Worm (Caenorhabditis elegans) whole organism, L2 larva: ENCODE data around the gene frpr-3.
A peak's percentile ranks its signal among the peaks of the same experiment; 100 is the strongest.

Experiments used
- C34F6.9 ChIP-seq: fragments of 150-350 bp; optimal IDR thresholded peaks from 2 replicates; lab custom pipeline; 2014; ENCODE audit warnings: missing biosample characterization, missing genetic modification characterization
- F13H6.1 ChIP-seq: sonication (generic microtip); optimal IDR thresholded peaks from 2 replicates; lab custom pipeline; 2016; ENCODE audit warnings: missing genetic modification characterization, missing compliant biosample characterization
- R02D3.7 ChIP-seq: fragments of 150-350 bp; optimal IDR thresholded peaks from 2 replicates; lab custom pipeline; 2014; ENCODE audit warnings: missing biosample characterization, missing genetic modification characterization
- Y55F3AM.14 ChIP-seq: fragments of 200-800 bp; sonication (Bioruptor generic); optimal IDR thresholded peaks from 2 replicates; lab custom pipeline; 2018; ENCODE audit warnings: mild to moderate bottlenecking, missing genetic modification characterization, missing compliant biosample characterization
- ZK546.5 ChIP-seq: sonication (generic microtip); optimal IDR thresholded peaks from 2 replicates; lab custom pipeline; 2017; ENCODE audit warnings: missing biosample characterization, missing genetic modification characterization
- alr-1 ChIP-seq: fragments of 150-350 bp; optimal IDR thresholded peaks from 2 replicates; lab custom pipeline; 2014; ENCODE audit warnings: missing biosample characterization, missing genetic modification characterization
- aly-2 ChIP-seq: fragments of 150-350 bp; optimal IDR thresholded peaks from 2 replicates; lab custom pipeline; 2014; ENCODE audit warnings: missing biosample characterization, missing genetic modification characterization
- ama-1 ChIP-seq: fragments of 150-350 bp; optimal IDR thresholded peaks from 2 replicates; lab custom pipeline; 2018; ENCODE audit warnings: inconsistent platforms
- blmp-1 ChIP-seq: sonication (generic microtip); optimal IDR thresholded peaks from 2 replicates; lab custom pipeline; 2017; ENCODE audit warnings: missing genetic modification characterization, mild to moderate bottlenecking, missing compliant biosample characterization, antibody characterized with exemption, moderate library complexity; ENCODE audit not compliant: insufficient read depth
- ceh-16 ChIP-seq: fragments of 150-350 bp; optimal IDR thresholded peaks from 2 replicates; lab custom pipeline; 2014; ENCODE audit warnings: missing biosample characterization, missing genetic modification characterization
- ceh-82 ChIP-seq: fragments of 150-350 bp; optimal IDR thresholded peaks from 2 replicates; lab custom pipeline; 2014; ENCODE audit warnings: missing biosample characterization, missing genetic modification characterization
- crh-2 ChIP-seq: sonication (generic microtip); optimal IDR thresholded peaks from 2 replicates; lab custom pipeline; 2017; ENCODE audit warnings: missing biosample characterization, missing genetic modification characterization
- dmd-4 ChIP-seq: sonication (generic microtip); optimal IDR thresholded peaks from 2 replicates; lab custom pipeline; 2017; ENCODE audit warnings: missing biosample characterization, missing genetic modification characterization
- egl-27 ChIP-seq: sonication (generic microtip); optimal IDR thresholded peaks from 3 replicates; lab custom pipeline; 2017; ENCODE audit warnings: missing biosample characterization, missing genetic modification reagents, missing genetic modification characterization
- elt-1 ChIP-seq: fragments of 150-350 bp; optimal IDR thresholded peaks from 2 replicates; lab custom pipeline; 2014; ENCODE audit warnings: missing biosample characterization, missing genetic modification characterization
- elt-3 ChIP-seq: sonication (generic microtip); optimal IDR thresholded peaks from 2 replicates; lab custom pipeline; 2017; ENCODE audit warnings: missing biosample characterization, missing genetic modification characterization
- fos-1 ChIP-seq: fragments of 150-350 bp; optimal IDR thresholded peaks from 2 replicates; lab custom pipeline; 2014; ENCODE audit warnings: missing biosample characterization, missing genetic modification characterization
- gmeb-1 ChIP-seq: fragments of 150-350 bp; optimal IDR thresholded peaks from 2 replicates; lab custom pipeline; 2014; ENCODE audit warnings: missing biosample characterization, missing genetic modification characterization
- lin-11 ChIP-seq: fragments of 150-350 bp; sonication (generic microtip); optimal IDR thresholded peaks from 2 replicates; lab custom pipeline; 2014; ENCODE audit warnings: missing biosample characterization, missing genetic modification characterization, inconsistent platforms, mixed read lengths
- lin-13 ChIP-seq: fragments of 150-350 bp; optimal IDR thresholded peaks from 2 replicates; lab custom pipeline; 2014; ENCODE audit warnings: missing biosample characterization, missing genetic modification reagents, missing genetic modification characterization
- lin-39 ChIP-seq: fragments of 150-350 bp; optimal IDR thresholded peaks from 2 replicates; lab custom pipeline; 2014; ENCODE audit warnings: missing biosample characterization, missing genetic modification reagents, missing genetic modification characterization
- lsy-2 ChIP-seq, 2 experiments: fragments of 150-350 bp in 1 of 2; sonication (generic microtip) in 1 of 2; optimal IDR thresholded peaks; 2 replicates each; lab custom pipeline; 2014 to 2017; ENCODE audit warnings: missing biosample characterization in 2 of 2, missing genetic modification characterization in 2 of 2
- mab-5 ChIP-seq: fragments of 150-350 bp; optimal IDR thresholded peaks from 2 replicates; lab custom pipeline; 2014; ENCODE audit warnings: missing biosample characterization, missing genetic modification characterization
- mbf-1 ChIP-seq: sonication (generic microtip); optimal IDR thresholded peaks from 2 replicates; lab custom pipeline; 2017; ENCODE audit warnings: missing biosample characterization, missing genetic modification characterization
- mdl-1 ChIP-seq, 2 experiments: fragments of 150-350 bp in 1 of 2; sonication (generic microtip) in 1 of 2; optimal IDR thresholded peaks; 2 replicates each; lab custom pipeline; 2017; ENCODE audit warnings: missing biosample characterization in 2 of 2, missing genetic modification characterization in 2 of 2
- nhr-10 ChIP-seq: sonication (generic microtip); optimal IDR thresholded peaks from 2 replicates; lab custom pipeline; 2017; ENCODE audit warnings: missing biosample characterization, missing genetic modification characterization
- nhr-11 ChIP-seq: fragments of 150-350 bp; optimal IDR thresholded peaks from 2 replicates; lab custom pipeline; 2014; ENCODE audit warnings: missing biosample characterization, missing genetic modification characterization
- nhr-12 ChIP-seq: fragments of 150-350 bp; optimal IDR thresholded peaks from 2 replicates; lab custom pipeline; 2014; ENCODE audit warnings: missing biosample characterization, missing genetic modification characterization
- nhr-129 ChIP-seq: fragments of 150-350 bp; optimal IDR thresholded peaks from 2 replicates; lab custom pipeline; 2014; ENCODE audit warnings: missing biosample characterization, missing genetic modification characterization
- nhr-21 ChIP-seq: fragments of 150-350 bp; optimal IDR thresholded peaks from 2 replicates; lab custom pipeline; 2014; ENCODE audit warnings: missing biosample characterization, missing genetic modification characterization
- nhr-23 ChIP-seq: fragments of 150-350 bp; optimal IDR thresholded peaks from 2 replicates; lab custom pipeline; 2014; ENCODE audit warnings: missing biosample characterization, missing genetic modification reagents, missing genetic modification characterization
- nhr-237 ChIP-seq: fragments of 150-350 bp; optimal IDR thresholded peaks from 2 replicates; lab custom pipeline; 2014; ENCODE audit warnings: missing biosample characterization, missing genetic modification characterization
- nhr-25 ChIP-seq: fragments of 150-350 bp; sonication (generic microtip); optimal IDR thresholded peaks from 3 replicates; lab custom pipeline; 2014; ENCODE audit warnings: missing biosample characterization, missing genetic modification characterization
- nhr-6 ChIP-seq: fragments of 150-350 bp; optimal IDR thresholded peaks from 2 replicates; lab custom pipeline; 2014; ENCODE audit warnings: missing biosample characterization, missing genetic modification characterization
- nhr-77 ChIP-seq: fragments of 150-350 bp; optimal IDR thresholded peaks from 2 replicates; lab custom pipeline; 2014; ENCODE audit warnings: missing biosample characterization, missing genetic modification characterization
- peb-1 ChIP-seq: fragments of 150-350 bp; optimal IDR thresholded peaks from 2 replicates; lab custom pipeline; 2014; ENCODE audit warnings: missing biosample characterization, missing genetic modification characterization
- sem-4 ChIP-seq: fragments of 150-350 bp; optimal IDR thresholded peaks from 2 replicates; lab custom pipeline; 2014; ENCODE audit warnings: missing biosample characterization, missing genetic modification reagents, missing genetic modification characterization
- skn-1 ChIP-seq: sonication (generic microtip); optimal IDR thresholded peaks from 2 replicates; lab custom pipeline; 2017; ENCODE audit warnings: missing biosample characterization, missing genetic modification characterization
- sma-3 ChIP-seq: sonication (generic microtip); optimal IDR thresholded peaks from 2 replicates; lab custom pipeline; 2016; ENCODE audit warnings: missing genetic modification reagents, missing genetic modification characterization, missing compliant biosample characterization
- sma-9 ChIP-seq, 2 experiments: fragments of 150-350 bp in 1 of 2; sonication (generic microtip) in 1 of 2; optimal IDR thresholded peaks; 2 replicates each; lab custom pipeline; 2014 to 2016; ENCODE audit warnings: missing genetic modification characterization in 2 of 2, mild to moderate bottlenecking in 1 of 2, missing biosample characterization in 1 of 2, missing compliant biosample characterization in 1 of 2, missing genetic modification reagents in 1 of 2, moderate library complexity in 1 of 2
- snpc-4 ChIP-seq: fragments of 150-350 bp; optimal IDR thresholded peaks from 2 replicates; lab custom pipeline; 2014; ENCODE audit warnings: missing biosample characterization, missing genetic modification characterization
- unc-39 ChIP-seq: fragments of 150-350 bp; optimal IDR thresholded peaks from 2 replicates; lab custom pipeline; 2014; ENCODE audit warnings: missing biosample characterization, missing genetic modification characterization
- unc-55 ChIP-seq: fragments of 150-350 bp; sonication (generic microtip); optimal IDR thresholded peaks from 3 replicates; lab custom pipeline; 2014; ENCODE audit warnings: missing biosample characterization, missing genetic modification reagents, missing genetic modification characterization
- unc-62 ChIP-seq: fragments of 150-350 bp; optimal IDR thresholded peaks from 2 replicates; lab custom pipeline; 2014; ENCODE audit warnings: missing biosample characterization, missing genetic modification reagents, missing genetic modification characterization
- zag-1 ChIP-seq: fragments of 150-350 bp; optimal IDR thresholded peaks from 2 replicates; lab custom pipeline; 2014; ENCODE audit warnings: missing biosample characterization, missing genetic modification characterization
- ztf-1 ChIP-seq: fragments of 200-800 bp; sonication (Bioruptor generic); conservative IDR thresholded peaks from 2 replicates; pipeline ENCODE4 v1.3.6; 2022; ENCODE audit warnings: missing genetic modification characterization, missing compliant biosample characterization
- ztf-11 ChIP-seq: sonication (generic microtip); optimal IDR thresholded peaks from 2 replicates; lab custom pipeline; 2017; ENCODE audit warnings: missing biosample characterization, missing genetic modification characterization
- ztf-4 ChIP-seq: fragments of 150-350 bp; optimal IDR thresholded peaks from 2 replicates; lab custom pipeline; 2014; ENCODE audit warnings: missing biosample characterization, missing genetic modification characterization

frpr-3 gene

DNA sequence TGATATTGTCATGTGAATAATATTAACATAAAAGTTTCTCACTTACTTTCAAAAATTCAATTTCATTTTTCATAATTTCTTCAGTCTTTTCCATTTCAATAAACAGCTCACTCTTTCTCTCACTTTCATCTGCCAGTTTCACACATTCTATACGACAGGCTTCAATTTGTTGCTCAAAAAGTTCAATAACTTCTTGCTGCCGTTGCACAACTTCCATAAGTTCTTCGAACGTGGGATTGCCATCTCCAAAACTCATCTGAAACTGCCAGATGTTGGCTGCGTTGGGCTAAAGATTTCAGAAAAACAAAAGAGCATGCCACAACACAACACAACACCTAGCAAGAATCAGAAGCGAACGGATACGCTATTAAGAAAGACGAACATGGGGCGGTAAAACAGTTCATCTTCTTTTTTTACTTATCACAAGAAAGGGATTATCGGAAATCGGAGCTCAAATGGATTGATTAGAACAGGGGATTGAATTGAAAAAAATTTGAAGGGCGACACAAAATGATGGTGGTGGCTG lies 37.8 kb upstream of the frpr-3 start:
- TF ChIP-seq lin-13 (GFP tag; lab: Kevin White, UChicago) = peak; percentile 20
- TF ChIP-seq dmd-4 = no peak
- TF ChIP-seq ceh-16 (tag; lab: Kevin White, UChicago) = peak; percentile 4

DNA sequence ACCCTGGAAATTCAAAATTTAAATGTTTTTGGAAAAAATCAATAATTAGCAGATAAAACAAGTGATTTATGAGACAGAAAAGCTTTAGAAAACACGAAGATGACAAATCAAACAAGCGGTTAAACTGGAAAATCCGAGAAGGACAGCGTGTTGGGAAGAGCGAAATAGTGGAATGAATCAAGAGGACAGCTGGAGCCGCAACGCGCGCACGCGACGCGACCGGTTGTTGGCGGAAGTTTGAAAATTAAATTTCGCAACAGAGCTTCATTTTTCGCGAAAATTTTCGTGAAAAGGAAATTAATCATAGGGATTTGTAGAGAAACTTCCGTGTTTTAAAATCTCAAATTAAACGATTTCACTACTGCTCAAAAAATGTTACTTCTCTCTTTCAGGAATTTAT lies 36.2 kb upstream of the frpr-3 start, which contains the start of gene clic-1:
TSS of gene clic-1 (minus strand) at position 3 of the 400 bp plus-strand sequence.
- TF ChIP-seq snpc-4 (tag; lab: Kevin White, UChicago) (peak; percentile 53), blmp-1 (no peak), F13H6.1 (tag; lab: Kevin White, UChicago) (peak; percentile 53), zag-1 (tag; lab: Kevin White, UChicago) (peak; percentile 4), lsy-2 (tag; optimal IDR thresholded peaks at IDR 0.05; lab: Kevin White, UChicago) (peak; percentile 51 to 72), peb-1 (no peak), nhr-21 (tag; lab: Kevin White, UChicago) (peak; percentile 46), nhr-11 (tag; lab: Kevin White, UChicago) (no peak), nhr-25 (tag; lab: Kevin White, UChicago) (no peak), elt-1 (tag; lab: Kevin White, UChicago) (no peak), nhr-6 (no peak), ama-1 (peak; percentile 42), Y55F3AM.14 (GFP tag; lab: Kevin White, UChicago) (no peak), crh-2 (tag; lab: Kevin White, UChicago) (peak; percentile 39), nhr-23 (no peak), elt-3 (tag; lab: Kevin White, UChicago) (no peak), ztf-11 (tag; lab: Kevin White, UChicago) (no peak), ztf-1 (GFP tag; lab: Robert Waterston, UW) (no peak), nhr-129 (tag; lab: Kevin White, UChicago) (peak; percentile 40), skn-1 (tag; lab: Kevin White, UChicago) (no peak), mab-5 (tag; lab: Kevin White, UChicago) (no peak), mbf-1 (tag; lab: Kevin White, UChicago) (no peak), unc-62 (GFP tag; lab: Kevin White, UChicago) (no peak), aly-2 (tag; lab: Kevin White, UChicago) (no peak), nhr-10 (tag; lab: Kevin White, UChicago) (no peak), ztf-4 (tag; lab: Kevin White, UChicago) (no peak), egl-27 (tag; lab: Kevin White, UChicago) (peak; percentile 7), lin-39 (tag; lab: Kevin White, UChicago) (no peak), sma-3 (GFP tag; lab: Kevin White, UChicago) (peak; percentile 21), nhr-12 (tag; lab: Kevin White, UChicago) (no peak), ceh-16 (tag; lab: Kevin White, UChicago) (no peak), nhr-237 (no peak), dmd-4 (no peak), lin-13 (GFP tag; lab: Kevin White, UChicago) (peak; percentile 58), nhr-77 (tag; lab: Kevin White, UChicago) (no peak), fos-1 (tag; lab: Kevin White, UChicago) (peak; percentile 42), unc-39 (tag; lab: Kevin White, UChicago) (no peak), ceh-82 (no peak), sma-9 (GFP tag; optimal IDR thresholded peaks at IDR 0.05; lab: Kevin White, UChicago) (peak; percentile 41), sma-9 (tag; optimal IDR thresholded peaks at IDR 0.05; lab: Kevin White, UChicago) (no peak), ZK546.5 (tag; lab: Kevin White, UChicago) (no peak), lin-11 (tag; lab: Kevin White, UChicago) (peak; percentile 48), C34F6.9 (tag; lab: Kevin White, UChicago) (peak; percentile 78), unc-55 (GFP tag; lab: Kevin White, UChicago) (peak; percentile 80), R02D3.7 (tag; lab: Kevin White, UChicago) (no peak), sem-4 (tag; lab: Kevin White, UChicago) (no peak), mdl-1 (tag; optimal IDR thresholded peaks at IDR 0.05; lab: Kevin White, UChicago) (peak in 1 of 2 experiments; percentile 51), alr-1 (tag; lab: Kevin White, UChicago) (no peak), gmeb-1 (tag; lab: Kevin White, UChicago) (peak; percentile 92)
